Worm (Caenorhabditis elegans) whole organism, young adult: ENCODE data around the gene Y44A6C.2.

Experiments used
- K11D2.4 ChIP-seq: fragments of 200-800 bp; sonication (Bioruptor generic); IDR thresholded peaks from 2 replicates; pipeline ENCODE4 v1.3.6; 2022; ENCODE audit warnings: missing genetic modification reagents, missing genetic modification characterization, missing compliant biosample characterization
- ama-1 ChIP-seq, 3 experiments: fragments of 150-350 bp in 1 of 3; sonication (generic microtip) in 2 of 3; optimal IDR thresholded peaks; 2 replicates each; lab custom pipeline; 2014 to 2018; ENCODE audit warnings: missing biosample characterization in 2 of 3, missing genetic modification characterization in 2 of 3, missing genetic modification reagents in 2 of 3
- chd-7 ChIP-seq: sonication (generic microtip); optimal IDR thresholded peaks from 2 replicates; lab custom pipeline; 2016; ENCODE audit warnings: mild to moderate bottlenecking, missing genetic modification characterization, moderate library complexity, missing compliant biosample characterization
- die-1 ChIP-seq: sonication (generic microtip); optimal IDR thresholded peaks from 2 replicates; lab custom pipeline; 2016; ENCODE audit warnings: missing genotype, mild to moderate bottlenecking, missing genetic modification characterization, missing compliant biosample characterization
- egl-18 ChIP-seq: fragments of 200-800 bp; sonication (Bioruptor generic); IDR thresholded peaks from 2 replicates; pipeline ENCODE4 v1.3.6; 2022; ENCODE audit warnings: missing genetic modification reagents, missing genetic modification characterization, missing compliant biosample characterization
- lag-1 ChIP-seq: fragments of 200-800 bp; sonication (Bioruptor generic); IDR thresholded peaks from 2 replicates; pipeline ENCODE4 v1.3.6; 2022; ENCODE audit warnings: missing genetic modification reagents, missing genetic modification characterization, missing compliant biosample characterization
- nfyb-1 ChIP-seq: fragments of 200-800 bp; sonication (Bioruptor generic); IDR thresholded peaks from 2 replicates; pipeline ENCODE4 v1.3.6; 2022; ENCODE audit warnings: missing genetic modification reagents, missing genetic modification characterization, missing compliant biosample characterization
- unc-130 ChIP-seq: sonication (generic microtip); optimal IDR thresholded peaks from 2 replicates; lab custom pipeline; 2016; ENCODE audit warnings: missing genetic modification reagents, missing genetic modification characterization, missing compliant biosample characterization

DNA sequence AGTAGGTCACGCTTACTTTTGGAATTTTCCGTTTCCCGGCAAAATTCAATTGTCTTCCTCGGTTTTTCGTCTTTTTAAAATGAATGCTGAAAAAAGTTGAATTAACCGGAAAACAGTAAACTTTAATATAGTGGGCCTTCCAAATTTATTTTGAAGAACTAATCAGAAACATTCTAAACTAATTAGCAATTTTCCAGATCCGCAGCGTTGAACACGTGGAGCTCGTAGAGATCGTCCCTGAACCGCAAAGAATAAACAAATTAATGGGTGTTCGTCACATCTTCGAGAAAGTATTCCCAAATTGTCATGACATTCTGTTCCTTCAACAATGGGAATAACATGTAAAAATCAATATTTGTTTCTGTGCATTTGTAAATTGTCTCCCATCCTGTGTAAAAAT is 5.8 kb upstream of the Y44A6C.2 start:
- TF ChIP-seq nfyb-1 (GFP tag; lab: Robert Waterston, UW) (no peak), K11D2.4 (GFP tag; lab: Robert Waterston, UW) (no peak), ama-1 (optimal IDR thresholded peaks at IDR 0.05; lab: Kevin White, UChicago) (no peak), ama-1 (GFP tag; optimal IDR thresholded peaks at IDR 0.05; lab: Kevin White, UChicago) (no peak), die-1 (tag; lab: Kevin White, UChicago) (no peak), lag-1 (GFP tag; lab: Robert Waterston, UW) (no peak), unc-130 (GFP tag; lab: Kevin White, UChicago) (no peak), egl-18 (no peak), chd-7 (no peak)
